Fruit fly (Drosophila melanogaster) whole organism, adult: Measurements from ENCODE around the gene CG9674.

Experiments used
- CG11617 ChIP-seq: fragments of 200-800 bp; sonication (Bioruptor generic); optimal IDR thresholded peaks from 2 replicates; lab custom pipeline; 2017; ENCODE audit warnings: mild to moderate bottlenecking, missing biosample characterization, missing genetic modification reagents, missing genetic modification characterization
- CG12768 ChIP-seq: fragments of 200-800 bp; sonication (Bioruptor generic); optimal IDR thresholded peaks from 2 replicates; lab custom pipeline; 2017; ENCODE audit warnings: missing biosample characterization, missing genetic modification characterization, mild to moderate bottlenecking, moderate library complexity, missing genetic modification reagents
- CG14711 ChIP-seq: fragments of 200-800 bp; sonication (Bioruptor generic); optimal IDR thresholded peaks from 2 replicates; lab custom pipeline; 2018; ENCODE audit warnings: missing biosample characterization, mild to moderate bottlenecking, missing genetic modification characterization, moderate library complexity
- CG1620 ChIP-seq: fragments of 200-800 bp; sonication (Bioruptor generic); optimal IDR thresholded peaks from 2 replicates; lab custom pipeline; 2016; ENCODE audit warnings: missing biosample characterization, missing genetic modification characterization
- CG33017 ChIP-seq: fragments of 200-800 bp; sonication (Bioruptor generic); optimal IDR thresholded peaks from 2 replicates; lab custom pipeline; 2018; ENCODE audit warnings: missing biosample characterization, mild to moderate bottlenecking, missing genetic modification characterization, moderate library complexity
- CG5204 ChIP-seq: fragments of 200-800 bp; sonication (Bioruptor generic); optimal IDR thresholded peaks from 2 replicates; lab custom pipeline; 2016; ENCODE audit warnings: missing biosample characterization, missing genetic modification characterization
- CG7045 ChIP-seq: fragments of 200-800 bp; sonication (Bioruptor generic); optimal IDR thresholded peaks from 2 replicates; lab custom pipeline; 2017; ENCODE audit warnings: missing biosample characterization, mild to moderate bottlenecking, missing genetic modification characterization
- CG7101 ChIP-seq: fragments of 200-800 bp; sonication (Bioruptor generic); optimal IDR thresholded peaks from 2 replicates; lab custom pipeline; 2018; ENCODE audit warnings: missing biosample characterization, mild to moderate bottlenecking, missing genetic modification characterization, moderate library complexity
- Clk ChIP-seq: fragments of 200-800 bp; sonication (Bioruptor generic); optimal IDR thresholded peaks from 2 replicates; lab custom pipeline; 2017; ENCODE audit warnings: missing biosample characterization, missing genetic modification characterization
- Crg-1 ChIP-seq: fragments of 200-800 bp; sonication (Bioruptor generic); optimal IDR thresholded peaks from 2 replicates; lab custom pipeline; 2016; ENCODE audit warnings: missing biosample characterization, missing genetic modification characterization
- Hr96 ChIP-seq: fragments of 200-800 bp; sonication (Bioruptor generic); optimal IDR thresholded peaks from 2 replicates; lab custom pipeline; 2016; ENCODE audit warnings: missing biosample characterization, missing genetic modification characterization
- Mnt ChIP-seq: fragments of 200-800 bp; sonication (Bioruptor generic); optimal IDR thresholded peaks from 2 replicates; lab custom pipeline; 2016; ENCODE audit warnings: missing biosample characterization, mild to moderate bottlenecking, missing genetic modification characterization
- bab1 ChIP-seq: fragments of 200-800 bp; sonication (Bioruptor generic); optimal IDR thresholded peaks from 3 replicates; lab custom pipeline; 2019; ENCODE audit warnings: missing biosample characterization, mild to moderate bottlenecking, missing genetic modification characterization, moderate library complexity
- cic ChIP-seq: fragments of 200-800 bp; sonication (Bioruptor generic); optimal IDR thresholded peaks from 2 replicates; lab custom pipeline; 2017; ENCODE audit warnings: missing biosample characterization, mild to moderate bottlenecking, missing genetic modification characterization, moderate library complexity
- cnc ChIP-seq, 2 experiments: fragments of >200 bp; optimal IDR thresholded peaks; 2 replicates each; lab custom pipeline; 2017
- kay ChIP-seq: fragments of 200-800 bp; sonication (Bioruptor generic); peaks from one replicate; lab custom pipeline; 2016; ENCODE audit warnings: missing biosample characterization, missing genetic modification characterization, borderline replicate concordance
- ovo ChIP-seq: fragments of 200-800 bp; sonication (Bioruptor generic); optimal IDR thresholded peaks from 2 replicates; lab custom pipeline; 2016; ENCODE audit warnings: missing biosample characterization, missing genetic modification characterization
- pad ChIP-seq: fragments of 200-800 bp; sonication (Bioruptor generic); optimal IDR thresholded peaks from 3 replicates; lab custom pipeline; 2017; ENCODE audit warnings: missing biosample characterization, missing genetic modification characterization, mild to moderate bottlenecking, moderate library complexity, missing genetic modification reagents
- tj ChIP-seq: fragments of 200-800 bp; sonication (Bioruptor generic); optimal IDR thresholded peaks from 3 replicates; lab custom pipeline; 2017; ENCODE audit warnings: missing biosample characterization, mild to moderate bottlenecking, missing genetic modification characterization, moderate library complexity
- toe ChIP-seq: fragments of 200-800 bp; sonication (Bioruptor generic); optimal IDR thresholded peaks from 2 replicates; lab custom pipeline; 2016; ENCODE audit warnings: missing biosample characterization, missing genetic modification characterization

CG9674 gene

dm6 chr3L:16844920-16845573, 37.5 kb upstream of the CG9674 start, which contains the start of the genes kud and Zcchc7:
TSS of gene kud (minus strand) at chr3L:16844991.
TSS of gene Zcchc7 (plus strand) at chr3L:16845386.
- TF ChIP-seq CG14711 (tag; lab: Kevin White, UChicago), result peak; percentile 82
- TF ChIP-seq CG12768 (GFP tag; lab: Kevin White, UChicago), result peak; percentile 80
- TF ChIP-seq CG7101, result peak; percentile 82
- TF ChIP-seq Mnt (GFP tag; lab: Kevin White, UChicago), result peak; percentile 78
- TF ChIP-seq cnc (optimal IDR thresholded peaks at IDR 0.05; lab: Kevin White, UChicago), result no peak
- peak; percentile 55 for TF ChIP-seq tj (GFP tag; lab: Kevin White, UChicago)
- TF ChIP-seq Hr96 (GFP tag; lab: Kevin White, UChicago), result peak; percentile 82
- TF ChIP-seq Crg-1 (GFP tag; lab: Kevin White, UChicago), result peak; percentile 67
- no peak for TF ChIP-seq kay (GFP tag; lab: Kevin White, UChicago)
- TF ChIP-seq ovo, result peak; percentile 45
- TF ChIP-seq CG1620 (GFP tag; lab: Kevin White, UChicago), result peak; percentile 84
- peak; percentile 84 for TF ChIP-seq CG11617 (GFP tag; lab: Kevin White, UChicago)
- peak; percentile 78 for TF ChIP-seq CG33017
- TF ChIP-seq pad (GFP tag; lab: Kevin White, UChicago), result peak; percentile 57
- no peak for TF ChIP-seq toe (GFP tag; lab: Kevin White, UChicago)
- TF ChIP-seq Clk (GFP tag; lab: Kevin White, UChicago), result peak; percentile 73
- TF ChIP-seq cic (GFP tag; lab: Kevin White, UChicago), result peak; percentile 34
- peak; percentile 72 for TF ChIP-seq bab1 (GFP tag; lab: Kevin White, UChicago)
- no peak for TF ChIP-seq CG5204 (GFP tag; lab: Kevin White, UChicago)
- TF ChIP-seq CG7045 (GFP tag; lab: Kevin White, UChicago), result peak; percentile 86

DNA sequence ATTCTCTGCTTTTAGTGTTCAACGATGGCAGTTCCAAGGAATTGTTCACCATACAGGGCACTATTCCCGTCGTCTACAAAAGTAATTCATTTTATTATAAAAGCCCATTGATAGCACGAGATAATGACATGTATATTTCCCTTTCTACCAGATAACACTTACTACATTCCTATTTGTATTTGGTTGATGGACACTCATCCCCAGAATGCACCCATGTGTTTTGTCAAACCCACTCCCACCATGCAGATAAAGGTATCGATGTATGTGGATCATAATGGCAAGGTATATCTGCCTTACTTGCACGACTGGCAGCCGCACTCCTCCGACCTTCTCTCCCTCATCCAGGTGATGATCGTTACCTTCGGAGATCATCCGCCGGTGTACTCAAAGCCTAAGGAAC, 35.4 kb upstream of the CG9674 start:
- no peak for TF ChIP-seq CG1620 (GFP tag; lab: Kevin White, UChicago)
- peak; percentile 25 for TF ChIP-seq Mnt (GFP tag; lab: Kevin White, UChicago)
- TF ChIP-seq cic (GFP tag; lab: Kevin White, UChicago), result peak; percentile 95

- TF ChIP-seq ovo (no peak), CG33017 (peak; percentile 8)
Observed at dm6 chr3L:16842087-16842567, 34.6 kb upstream of the CG9674 start, which contains the start of gene TSG101. TSS of gene TSG101 (plus strand) at chr3L:16842294.

- TF ChIP-seq CG5204 (GFP tag; lab: Kevin White, UChicago) (no peak), CG7101 (no peak), toe (GFP tag; lab: Kevin White, UChicago) (no peak), CG14711 (tag; lab: Kevin White, UChicago) (no peak), Mnt (GFP tag; lab: Kevin White, UChicago) (no peak), CG11617 (GFP tag; lab: Kevin White, UChicago) (no peak), bab1 (GFP tag; lab: Kevin White, UChicago) (no peak), CG7045 (GFP tag; lab: Kevin White, UChicago) (no peak), pad (GFP tag; lab: Kevin White, UChicago) (no peak), tj (GFP tag; lab: Kevin White, UChicago) (no peak), CG33017 (no peak), CG12768 (GFP tag; lab: Kevin White, UChicago) (no peak), Clk (GFP tag; lab: Kevin White, UChicago) (no peak), CG1620 (GFP tag; lab: Kevin White, UChicago) (no peak), Crg-1 (GFP tag; lab: Kevin White, UChicago) (no peak), Hr96 (GFP tag; lab: Kevin White, UChicago) (no peak), cic (GFP tag; lab: Kevin White, UChicago) (no peak)
Observed at dm6 chr3L:16840540-16840939, 33.0 kb upstream of the CG9674 start.

- TF ChIP-seq CG11617 (GFP tag; lab: Kevin White, UChicago), result no peak
- no peak for TF ChIP-seq pad (GFP tag; lab: Kevin White, UChicago)
- no peak for TF ChIP-seq Hr96 (GFP tag; lab: Kevin White, UChicago)
- TF ChIP-seq kay (GFP tag; lab: Kevin White, UChicago), result no peak
- TF ChIP-seq Mnt (GFP tag; lab: Kevin White, UChicago), result no peak
- no peak for TF ChIP-seq ovo
- TF ChIP-seq CG33017, result no peak
- no peak for TF ChIP-seq bab1 (GFP tag; lab: Kevin White, UChicago)
- TF ChIP-seq CG14711 (tag; lab: Kevin White, UChicago), result no peak
- no peak for TF ChIP-seq CG12768 (GFP tag; lab: Kevin White, UChicago)
- TF ChIP-seq Clk (GFP tag; lab: Kevin White, UChicago), result no peak
- no peak for TF ChIP-seq Crg-1 (GFP tag; lab: Kevin White, UChicago)
- TF ChIP-seq cic (GFP tag; lab: Kevin White, UChicago), result no peak
Observed at dm6 chr3L:16836732-16837131, 29.2 kb upstream of the CG9674 start.

- no peak for TF ChIP-seq CG33017
- TF ChIP-seq ovo, result no peak
- TF ChIP-seq cnc (optimal IDR thresholded peaks at IDR 0.05; lab: Kevin White, UChicago), result no peak
- TF ChIP-seq CG7101, result no peak
- TF ChIP-seq bab1 (GFP tag; lab: Kevin White, UChicago), result no peak
- no peak for TF ChIP-seq Clk (GFP tag; lab: Kevin White, UChicago)
- TF ChIP-seq Hr96 (GFP tag; lab: Kevin White, UChicago), result no peak
- TF ChIP-seq cic (GFP tag; lab: Kevin White, UChicago), result no peak
- TF ChIP-seq toe (GFP tag; lab: Kevin White, UChicago), result no peak
- TF ChIP-seq CG1620 (GFP tag; lab: Kevin White, UChicago), result no peak
- no peak for TF ChIP-seq tj (GFP tag; lab: Kevin White, UChicago)
- no peak for TF ChIP-seq CG5204 (GFP tag; lab: Kevin White, UChicago)
- TF ChIP-seq CG12768 (GFP tag; lab: Kevin White, UChicago), result no peak
- TF ChIP-seq Crg-1 (GFP tag; lab: Kevin White, UChicago), result no peak
Observed at dm6 chr3L:16829983-16830382, 22.5 kb upstream of the CG9674 start.
